Fruit fly (Drosophila melanogaster) whole organism, prepupa: ENCODE data around the gene Ufsp2.

Experiments
- CG6276 ChIP-seq: fragments of 200-800 bp; sonication (Bioruptor generic); optimal IDR thresholded peaks from 2 replicates; lab custom pipeline; 2017; ENCODE audit warnings: missing biosample characterization, mild to moderate bottlenecking, missing genetic modification characterization
- CG6854 ChIP-seq: fragments of 200-800 bp; sonication (Bioruptor generic); optimal IDR thresholded peaks from 2 replicates; lab custom pipeline; 2017; ENCODE audit warnings: missing biosample characterization, mild to moderate bottlenecking, missing genetic modification characterization
- CG8632 ChIP-seq: fragments of 200-800 bp; sonication (Bioruptor generic); optimal IDR thresholded peaks from 3 replicates; lab custom pipeline; 2016; ENCODE audit warnings: missing biosample characterization, missing genetic modification characterization
- Eip78C ChIP-seq: fragments of 200-800 bp; sonication (Bioruptor generic); peaks from one replicate; lab custom pipeline; 2016; ENCODE audit warnings: missing biosample characterization, missing genetic modification characterization
- Ets96B ChIP-seq: fragments of 200-800 bp; optimal IDR thresholded peaks from 2 replicates; lab custom pipeline; 2019; ENCODE audit warnings: missing biosample characterization, mild to moderate bottlenecking, missing genetic modification characterization, moderate library complexity
- Gug ChIP-seq: fragments of 200-800 bp; sonication (Bioruptor generic); IDR thresholded peaks from 2 replicates; pipeline ENCODE4 v1.3.6; 2022; ENCODE audit warnings: missing biosample characterization, missing genetic modification characterization
- Sox14 ChIP-seq: fragments of 200-800 bp; sonication (Bioruptor generic); optimal IDR thresholded peaks from 3 replicates; lab custom pipeline; 2016; ENCODE audit warnings: missing biosample characterization, missing genetic modification characterization

- no peak for TF ChIP-seq Ets96B (tag; lab: Kevin White, UChicago)
- no peak for TF ChIP-seq CG6276 (GFP tag; lab: Kevin White, UChicago)
- TF ChIP-seq CG6854 (GFP tag; lab: Kevin White, UChicago): no peak
- TF ChIP-seq Sox14 (GFP tag; lab: Kevin White, UChicago): no peak
- TF ChIP-seq CG8632 (GFP tag; lab: Kevin White, UChicago): no peak
- no peak for TF ChIP-seq Gug (GFP tag; lab: Robert Waterston, UW)
- no peak for TF ChIP-seq Eip78C (GFP tag; lab: Kevin White, UChicago)
These were observed 48.7 kb downstream of the Ufsp2 start for dm6 chr3L:15624944-15625610.
